Fruit fly (Drosophila melanogaster) whole organism, embryonic: Measurements from ENCODE around the gene CG6163.

Experiments
- Awh ChIP-seq: fragments of 200-800 bp; sonication (Bioruptor generic); IDR thresholded peaks from 2 replicates; pipeline ENCODE4, ENCODE4 v1.3.6; 2022; ENCODE audit warnings: missing biosample characterization, missing genetic modification characterization
- Bdp1 ChIP-seq: fragments of 200-800 bp; sonication (Bioruptor generic); optimal IDR thresholded peaks from 3 replicates; lab custom pipeline; 2016; ENCODE audit warnings: missing biosample characterization, missing genetic modification characterization
- CG10366 ChIP-seq: fragments of 200-800 bp; sonication (Bioruptor generic); IDR thresholded peaks from 2 replicates; pipeline ENCODE4 v1.3.6; 2022; ENCODE audit warnings: missing biosample characterization, missing genetic modification characterization
- CG11085 ChIP-seq: fragments of 200-800 bp; sonication (Bioruptor generic); IDR thresholded peaks from 2 replicates; pipeline ENCODE4 v1.3.6; 2022; ENCODE audit warnings: missing biosample characterization, missing genetic modification characterization
- CG12071 ChIP-seq: fragments of 200-800 bp; sonication (Bioruptor generic); optimal IDR thresholded peaks from 3 replicates; lab custom pipeline; 2018; ENCODE audit warnings: missing biosample characterization, mild to moderate bottlenecking, missing genetic modification characterization
- CG12744 ChIP-seq: fragments of 200-800 bp; sonication (Bioruptor generic); optimal IDR thresholded peaks from 2 replicates; lab custom pipeline; 2016; ENCODE audit warnings: missing biosample characterization, missing genetic modification characterization
- CG14860 ChIP-seq: fragments of 200-800 bp; sonication (Bioruptor generic); IDR thresholded peaks from 3 replicates; pipeline ENCODE4 v1.3.6; 2022; ENCODE audit warnings: missing biosample characterization, missing genetic modification characterization; ENCODE audit not compliant: partially characterized antibody
- CG15601 ChIP-seq: fragments of 200-800 bp; sonication (Bioruptor generic); optimal IDR thresholded peaks from 3 replicates; lab custom pipeline; 2019; ENCODE audit warnings: missing biosample characterization, mild to moderate bottlenecking, missing genetic modification characterization, moderate library complexity
- CG1603 ChIP-seq: fragments of 200-800 bp; sonication (Bioruptor generic); optimal IDR thresholded peaks from 2 replicates; lab custom pipeline; 2019; ENCODE audit warnings: missing biosample characterization, mild to moderate bottlenecking, missing genetic modification characterization, moderate library complexity
- CG16863 ChIP-seq: fragments of 200-800 bp; sonication (Bioruptor generic); optimal IDR thresholded peaks from 3 replicates; lab custom pipeline; 2016; ENCODE audit warnings: missing biosample characterization, missing genetic modification characterization
- CG30020 ChIP-seq: fragments of 200-800 bp; optimal IDR thresholded peaks from 2 replicates; lab custom pipeline; 2019; ENCODE audit warnings: missing biosample characterization, mild to moderate bottlenecking, missing genetic modification characterization, moderate library complexity
- CG31365 ChIP-seq: fragments of 200-800 bp; sonication (Bioruptor generic); optimal IDR thresholded peaks from 2 replicates; lab custom pipeline; 2018; ENCODE audit warnings: missing biosample characterization, mild to moderate bottlenecking, missing genetic modification characterization
- CG32767 ChIP-seq: fragments of 200-800 bp; sonication (Bioruptor generic); IDR thresholded peaks from 2 replicates; pipeline ENCODE4 v1.3.6; 2022; ENCODE audit warnings: missing biosample characterization, missing genetic modification characterization
- CG34376 ChIP-seq: fragments of 200-800 bp; sonication (Bioruptor generic); optimal IDR thresholded peaks from 2 replicates; lab custom pipeline; 2018; ENCODE audit warnings: missing biosample characterization, mild to moderate bottlenecking, missing genetic modification characterization
- CG42726 ChIP-seq: fragments of 200-800 bp; sonication (Bioruptor generic); IDR thresholded peaks from 2 replicates; pipeline ENCODE4 v1.3.6; 2022; ENCODE audit warnings: missing biosample characterization, missing genetic modification characterization; ENCODE audit not compliant: partially characterized antibody
- CG4282 ChIP-seq: fragments of 200-800 bp; sonication (Bioruptor generic); optimal IDR thresholded peaks from 2 replicates; lab custom pipeline; 2016; ENCODE audit warnings: missing biosample characterization, missing genetic modification characterization
- CG4404 ChIP-seq: fragments of 200-800 bp; sonication (Bioruptor generic); IDR thresholded peaks from 2 replicates; pipeline ENCODE4 v1.3.6; 2022; ENCODE audit warnings: missing biosample characterization, missing genetic modification characterization
- CG7928 ChIP-seq: fragments of 200-800 bp; sonication (Bioruptor generic); optimal IDR thresholded peaks from 2 replicates; lab custom pipeline; 2017; ENCODE audit warnings: missing biosample characterization, mild to moderate bottlenecking, missing genetic modification characterization
- CG8944 ChIP-seq: fragments of 200-800 bp; sonication (Bioruptor generic); optimal IDR thresholded peaks from 3 replicates; lab custom pipeline; 2016; ENCODE audit warnings: missing biosample characterization, missing genetic modification characterization
- CG9797 ChIP-seq: fragments of 200-800 bp; sonication (Bioruptor generic); optimal IDR thresholded peaks from 3 replicates; lab custom pipeline; 2018; ENCODE audit warnings: missing biosample characterization, mild to moderate bottlenecking, missing genetic modification characterization
- Dbx ChIP-seq: fragments of 200-800 bp; sonication (Bioruptor generic); IDR thresholded peaks from 3 replicates; pipeline ENCODE4 v1.3.6; 2022; ENCODE audit warnings: missing biosample characterization, missing genetic modification characterization
- Dek ChIP-seq: fragments of 200-800 bp; sonication (Bioruptor generic); optimal IDR thresholded peaks from 3 replicates; lab custom pipeline; 2019; ENCODE audit warnings: missing biosample characterization, mild to moderate bottlenecking, missing genetic modification characterization, moderate library complexity
- Dp ChIP-seq: fragments of 200-800 bp; sonication (Bioruptor generic); optimal IDR thresholded peaks from 2 replicates; lab custom pipeline; 2018; ENCODE audit warnings: missing biosample characterization, mild to moderate bottlenecking, missing genetic modification characterization, moderate library complexity
- Ets97D ChIP-seq: fragments of 200-800 bp; sonication (Bioruptor generic); optimal IDR thresholded peaks from 3 replicates; lab custom pipeline; 2016; ENCODE audit warnings: missing biosample characterization, missing genetic modification characterization
- HLH4C ChIP-seq: fragments of 200-800 bp; sonication (Bioruptor generic); IDR thresholded peaks from 3 replicates; pipeline ENCODE4 v1.3.6; 2022; ENCODE audit warnings: missing biosample characterization, missing genetic modification characterization; ENCODE audit not compliant: partially characterized antibody
- Rx ChIP-seq: fragments of 200-800 bp; sonication (Bioruptor generic); IDR thresholded peaks from 2 replicates; pipeline ENCODE4 v1.3.6; 2022; ENCODE audit warnings: missing biosample characterization, missing genetic modification characterization
- Scr ChIP-seq: fragments of 200-800 bp; sonication (Bioruptor generic); IDR thresholded peaks from 2 replicates; pipeline ENCODE4 v1.3.6; 2022; ENCODE audit warnings: missing biosample characterization, missing genetic modification characterization; ENCODE audit not compliant: partially characterized antibody
- Sry-β ChIP-seq: fragments of 200-800 bp; sonication (Bioruptor generic); optimal IDR thresholded peaks from 2 replicates; lab custom pipeline; 2018; ENCODE audit warnings: missing biosample characterization, mild to moderate bottlenecking, missing genetic modification characterization, moderate library complexity
- Taf1 ChIP-seq: fragments of 200-800 bp; sonication (Bioruptor generic); IDR thresholded peaks from 2 replicates; pipeline ENCODE4 v1.3.6; 2022; ENCODE audit warnings: missing biosample characterization, missing genetic modification characterization
- Trl ChIP-seq, 3 experiments: fragments of >200 bp in 2 of 3; fragments of 200-800 bp in 1 of 3; sonication (Bioruptor generic) in 1 of 3; optimal IDR thresholded peaks; 2 replicates in 1 of 3; 3 replicates in 2 of 3; lab custom pipeline; 2016 to 2017; ENCODE audit warnings: missing biosample characterization in 1 of 3, missing genetic modification characterization in 1 of 3
- ato ChIP-seq: fragments of 200-800 bp; sonication (Bioruptor generic); IDR thresholded peaks from 2 replicates; pipeline ENCODE4 v1.3.6; 2022; ENCODE audit warnings: missing biosample characterization, missing genetic modification characterization; ENCODE audit not compliant: partially characterized antibody
- az2 ChIP-seq: fragments of 200-800 bp; sonication (Bioruptor generic); optimal IDR thresholded peaks from 3 replicates; lab custom pipeline; 2016; ENCODE audit warnings: missing biosample characterization, missing genetic modification characterization
- bcd ChIP-seq: fragments of 200-800 bp; sonication (Bioruptor generic); optimal IDR thresholded peaks from 2 replicates; lab custom pipeline; 2017; ENCODE audit warnings: missing biosample characterization, mild to moderate bottlenecking, missing genetic modification characterization
- btn ChIP-seq: fragments of 200-800 bp; sonication (Bioruptor generic); optimal IDR thresholded peaks from 2 replicates; lab custom pipeline; 2016; ENCODE audit warnings: missing biosample characterization, missing genetic modification characterization
- cad ChIP-seq: fragments of >200 bp; optimal IDR thresholded peaks from 2 replicates; lab custom pipeline; 2017; ENCODE audit warnings: missing biosample characterization, missing genetic modification characterization
- dysf ChIP-seq: fragments of 200-800 bp; sonication (Bioruptor generic); IDR thresholded peaks from 3 replicates; pipeline ENCODE4 v1.3.6; 2022; ENCODE audit warnings: missing biosample characterization, missing genetic modification characterization
- exex ChIP-seq: fragments of 200-800 bp; sonication (Bioruptor generic); optimal IDR thresholded peaks from 4 replicates; lab custom pipeline; 2018; ENCODE audit warnings: missing biosample characterization, mild to moderate bottlenecking, missing genetic modification characterization, moderate library complexity
- fd3F ChIP-seq: fragments of 200-800 bp; sonication (Bioruptor generic); optimal IDR thresholded peaks from 2 replicates; lab custom pipeline; 2018; ENCODE audit warnings: missing biosample characterization, mild to moderate bottlenecking, missing genetic modification characterization, moderate library complexity
- gcm2 ChIP-seq: fragments of 200-800 bp; sonication (Bioruptor generic); optimal IDR thresholded peaks from 2 replicates; lab custom pipeline; 2016; ENCODE audit warnings: missing biosample characterization, missing genetic modification characterization
- gem ChIP-seq: fragments of 200-800 bp; sonication (Bioruptor generic); optimal IDR thresholded peaks from 2 replicates; lab custom pipeline; 2019; ENCODE audit warnings: missing biosample characterization, mild to moderate bottlenecking, missing genetic modification characterization, moderate library complexity
- ham ChIP-seq: fragments of 200-800 bp; sonication (Bioruptor generic); IDR thresholded peaks from 2 replicates; pipeline ENCODE4 v1.3.6; 2022; ENCODE audit warnings: missing biosample characterization, missing genetic modification characterization
- ind ChIP-seq: fragments of 200-800 bp; sonication (Bioruptor generic); optimal IDR thresholded peaks from 3 replicates; lab custom pipeline; 2016; ENCODE audit warnings: missing biosample characterization, missing genetic modification characterization
- maf-S ChIP-seq: fragments of 200-800 bp; sonication (Bioruptor generic); optimal IDR thresholded peaks from 2 replicates; lab custom pipeline; 2016; ENCODE audit warnings: missing biosample characterization, missing genetic modification characterization
- prd ChIP-seq, 3 experiments: fragments of >200 bp in 2 of 3; fragments of 200-800 bp in 1 of 3; sonication (Bioruptor generic) in 1 of 3; optimal IDR thresholded peaks in 2 of 3; IDR thresholded peaks in 1 of 3; 2 replicates in 2 of 3; 3 replicates in 1 of 3; pipeline versions ENCODE4 v1.3.6 to Lab custom; 2017 to 2022; ENCODE audit warnings: missing biosample characterization in 1 of 3, missing genetic modification characterization in 1 of 3
- pros ChIP-seq: fragments of 200-800 bp; sonication (Bioruptor generic); optimal IDR thresholded peaks from 3 replicates; lab custom pipeline; 2019; ENCODE audit warnings: missing biosample characterization, mild to moderate bottlenecking, missing genetic modification characterization, moderate library complexity
- run ChIP-seq: fragments of 200-800 bp; sonication (Bioruptor generic); optimal IDR thresholded peaks from 3 replicates; lab custom pipeline; 2018; ENCODE audit warnings: missing biosample characterization, mild to moderate bottlenecking, missing genetic modification characterization
- sr ChIP-seq: fragments of 200-800 bp; sonication (Bioruptor generic); IDR thresholded peaks from 3 replicates; pipeline ENCODE4 v1.3.6; 2022; ENCODE audit warnings: missing biosample characterization, missing genetic modification characterization
- wek ChIP-seq: fragments of 200-800 bp; sonication (Bioruptor generic); optimal IDR thresholded peaks from 3 replicates; lab custom pipeline; 2018; ENCODE audit warnings: missing biosample characterization, mild to moderate bottlenecking, missing genetic modification characterization, moderate library complexity
- zfh1 ChIP-seq: fragments of 200-800 bp; sonication (Bioruptor generic); IDR thresholded peaks from 3 replicates; pipeline ENCODE4 v1.3.6; 2022; ENCODE audit warnings: missing biosample characterization, missing genetic modification characterization
- zfh2 ChIP-seq: fragments of 200-800 bp; sonication (Bioruptor generic); optimal IDR thresholded peaks from 2 replicates; lab custom pipeline; 2016; ENCODE audit warnings: missing biosample characterization, missing genetic modification characterization

The CG6163 gene

dm6 chr3L:11353002-11353401 is 11.7 kb downstream of the CG6163 start (continued):
- TF ChIP-seq CG4404 (GFP tag; lab: Robert Waterston, UW) (peak; percentile 74), wek (GFP tag; lab: Kevin White, UChicago) (peak; percentile 4), run (tag; lab: Kevin White, UChicago) (peak; percentile 34), CG31365 (peak; percentile 38), Ets97D (GFP tag; lab: Kevin White, UChicago) (peak; percentile 37), pros (GFP tag; lab: Kevin White, UChicago) (no peak), exex (tag; lab: Kevin White, UChicago) (no peak), HLH4C (GFP tag; lab: Robert Waterston, UW) (no peak), Rx (peak; percentile 80), CG1603 (tag; lab: Kevin White, UChicago) (peak; percentile 79), fd3F (GFP tag; lab: Kevin White, UChicago) (peak; percentile 72), gcm2 (GFP tag; lab: Kevin White, UChicago) (peak; percentile 87), az2 (GFP tag; lab: Kevin White, UChicago) (peak; percentile 74), maf-S (peak; percentile 84), CG34376 (GFP tag; lab: Kevin White, UChicago) (peak; percentile 55), zfh1 (GFP tag; lab: Robert Waterston, UW) (peak; percentile 85), btn (GFP tag; lab: Kevin White, UChicago) (peak; percentile 35), Awh (GFP tag; lab: Robert Waterston, UW) (peak; percentile 51; the same call in 1 of the 2 replicates), Dbx (peak; percentile 97), Taf1 (GFP tag; lab: Robert Waterston, UW) (peak; percentile 83), CG7928 (peak; percentile 69), Scr (GFP tag; lab: Robert Waterston, UW) (no peak), Trl (optimal IDR thresholded peaks at IDR 0.05; lab: Kevin White, UChicago) (no peak), Trl (GFP tag; optimal IDR thresholded peaks at IDR 0.05; lab: Kevin White, UChicago) (peak; percentile 92), cad (GFP tag; lab: Kevin White, UChicago) (no peak), zfh2 (GFP tag; lab: Kevin White, UChicago) (peak; percentile 96), CG4282 (GFP tag; lab: Kevin White, UChicago) (peak; percentile 79), CG16863 (peak; percentile 77), CG30020 (no peak), CG11085 (GFP tag; lab: Robert Waterston, UW) (peak; percentile 85), sr (GFP tag; lab: Robert Waterston, UW) (peak; percentile 45; the same call in 1 of the 3 replicates), gem (tag; lab: Kevin White, UChicago) (peak; percentile 92), CG9797 (GFP tag; lab: Kevin White, UChicago) (no peak), ham (GFP tag; lab: Robert Waterston, UW) (peak; percentile 66; the same call in 1 of the 2 replicates), CG8944 (GFP tag; lab: Kevin White, UChicago) (peak; percentile 83), CG10366 (GFP tag; lab: Robert Waterston, UW) (peak; percentile 83), Sry-β (no peak), Dp (GFP tag; lab: Kevin White, UChicago) (no peak), ind (peak; percentile 86), CG32767 (GFP tag; lab: Robert Waterston, UW) (peak; percentile 80), bcd (GFP tag; lab: Kevin White, UChicago) (peak; percentile 87), CG14860 (GFP tag; lab: Robert Waterston, UW) (no peak), CG42726 (GFP tag; lab: Robert Waterston, UW) (no peak), CG12071 (GFP tag; lab: Kevin White, UChicago) (peak; percentile 82), dysf (GFP tag; lab: Robert Waterston, UW) (peak; percentile 92), Bdp1 (peak; percentile 75), prd (optimal IDR thresholded peaks at IDR 0.05; lab: Kevin White, UChicago) (no peak), prd (GFP tag; IDR thresholded peaks at IDR 0.05; lab: Robert Waterston, UW) (peak; percentile 87), Dek (tag; lab: Kevin White, UChicago) (peak; percentile 88), CG12744 (peak; percentile 83), CG15601 (tag; lab: Kevin White, UChicago) (peak; percentile 40), ato (GFP tag; lab: Robert Waterston, UW) (no peak)
